Worm (Caenorhabditis elegans): ENCODE measurements around the gene C32B5.15.
A peak's percentile ranks its signal among the peaks of the same experiment; 100 is the strongest.

C32B5.15 gene

DNA sequence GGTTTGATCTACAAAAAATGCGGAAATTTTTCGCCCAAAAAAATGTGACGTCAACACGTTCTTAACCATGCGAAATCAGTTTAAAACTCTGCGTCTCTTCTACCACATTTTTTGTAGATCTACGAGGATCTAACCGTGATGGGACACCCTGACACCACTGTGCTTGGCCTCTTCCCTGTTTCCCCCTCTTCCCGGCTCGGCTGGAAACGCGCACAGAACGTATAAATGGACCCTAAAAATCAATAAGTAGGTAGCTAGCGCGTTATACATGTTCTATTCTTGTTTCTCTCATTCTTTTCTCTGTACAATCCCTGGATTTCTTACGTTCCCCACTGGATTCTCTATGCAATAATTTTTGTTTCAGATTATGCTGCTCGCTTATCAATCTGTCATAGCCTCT, 49.2 kb downstream of the C32B5.15 start, which contains the start of gene fbxc-28:
fbxc-28 (plus strand) TSS at position 301 of the 400 bp plus-strand sequence.
- TF ChIP-seq ztf-26 (tag; optimal IDR thresholded peaks at IDR 0.05) (no peak), hlh-12 (tag; optimal IDR thresholded peaks at IDR 0.05) (no peak), nhr-120 (GFP tag; IDR thresholded peaks at IDR 0.05) (no peak), B0035.1 (tag; optimal IDR thresholded peaks at IDR 0.05) (no peak), attf-6 (GFP tag; IDR thresholded peaks at IDR 0.05) (no peak), K11D2.4 (GFP tag; IDR thresholded peaks at IDR 0.05) (no peak), ztf-6 (GFP tag; IDR thresholded peaks at IDR 0.05) (no peak), snpc-1.1 (tag; optimal IDR thresholded peaks at IDR 0.05; ENCODE audit: insufficient read depth) (no peak), ceh-40 (GFP tag; IDR thresholded peaks at IDR 0.05) (no peak), lir-1 (GFP tag; conservative IDR thresholded peaks at IDR 0.05) (no peak), F52B5.7 (tag; optimal IDR thresholded peaks at IDR 0.05) (no peak), chd-7 (tag; optimal IDR thresholded peaks at IDR 0.05) (no peak), F10E7.11 (tag; optimal IDR thresholded peaks at IDR 0.05) (no peak), xnd-1 (tag; optimal IDR thresholded peaks at IDR 0.05) (no peak), Y53G8AR.9 (GFP tag; conservative IDR thresholded peaks at IDR 0.05) (no peak), rpc-1 (optimal IDR thresholded peaks at IDR 0.05) (no peak), rpc-1 (tag; optimal IDR thresholded peaks at IDR 0.05) (no peak), mes-4 (tag; optimal IDR thresholded peaks at IDR 0.05) (no peak), hsf-1 (GFP tag; IDR thresholded peaks at IDR 0.05) (no peak), Y56A3A.18 (GFP tag; IDR thresholded peaks at IDR 0.05) (no peak), F33H1.4 (GFP tag; IDR thresholded peaks at IDR 0.05) (no peak)

DNA sequence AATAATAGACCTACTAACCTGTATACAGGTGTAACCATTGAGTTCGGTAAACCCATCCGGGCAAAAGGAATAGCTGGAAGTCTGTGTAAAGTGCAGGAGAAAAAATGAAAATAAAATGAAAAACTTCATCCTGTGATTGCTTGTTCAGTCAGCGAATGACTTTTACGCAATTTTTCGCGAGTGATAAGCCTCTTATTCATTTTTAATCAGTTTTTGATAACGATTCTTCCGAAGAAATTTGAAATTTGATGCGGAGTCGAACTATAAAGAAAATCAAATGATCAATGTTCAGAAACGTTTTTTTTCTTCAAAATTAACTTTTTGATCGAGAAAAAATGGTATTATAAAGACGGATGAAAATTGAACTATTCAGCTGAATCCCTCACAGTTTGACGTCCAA, 50.0 kb downstream of the C32B5.15 start:
- TF ChIP-seq let-526 (GFP tag; IDR thresholded peaks at IDR 0.05) (no peak), nhr-80 (tag; optimal IDR thresholded peaks at IDR 0.05) (peak; percentile 44), hmg-20 (GFP tag; IDR thresholded peaks at IDR 0.05) (no peak), ama-1 (optimal IDR thresholded peaks at IDR 0.05) (no peak), ama-1 (GFP tag; optimal IDR thresholded peaks at IDR 0.05) (no peak)

Data from whole organism, young adult.